Worm (Caenorhabditis elegans) whole organism, L1 larva: ENCODE data around the gene ceh-57.
A peak's percentile ranks its signal among the peaks of the same experiment; 100 is the strongest.

Experiments
- C16A3.4 ChIP-seq: fragments of 150-350 bp; optimal IDR thresholded peaks from 2 replicates; lab custom pipeline; 2014; ENCODE audit warnings: missing biosample characterization, missing genetic modification characterization
- C34B4.2 ChIP-seq: sonication (generic microtip); optimal IDR thresholded peaks from 2 replicates; lab custom pipeline; 2017; ENCODE audit warnings: mild to moderate bottlenecking, missing genetic modification characterization, missing compliant biosample characterization
- F16B12.6 ChIP-seq: fragments of 150-350 bp; optimal IDR thresholded peaks from 2 replicates; lab custom pipeline; 2014; ENCODE audit warnings: missing biosample characterization, missing genetic modification characterization
- aha-1 ChIP-seq: fragments of 150-350 bp; optimal IDR thresholded peaks from 2 replicates; lab custom pipeline; 2014; ENCODE audit warnings: missing biosample characterization, missing genetic modification characterization
- blmp-1 ChIP-seq: fragments of 150-350 bp; optimal IDR thresholded peaks from 2 replicates; lab custom pipeline; 2014; ENCODE audit warnings: missing biosample characterization, missing genetic modification characterization
- ceh-63 ChIP-seq: fragments of 200-800 bp; sonication (Bioruptor generic); optimal IDR thresholded peaks from 2 replicates; lab custom pipeline; 2018; ENCODE audit warnings: mild to moderate bottlenecking, missing genetic modification characterization, missing compliant biosample characterization
- ceh-82 ChIP-seq, 3 experiments: fragments of 150-350 bp in 1 of 3; sonication (generic microtip) in 2 of 3; optimal IDR thresholded peaks; 2 replicates each; lab custom pipeline; 2014 to 2017; ENCODE audit warnings: missing biosample characterization in 3 of 3, missing genetic modification characterization in 3 of 3
- dpl-1 ChIP-seq, 3 experiments: fragments of 150-350 bp in 2 of 3; sonication (generic microtip) in 1 of 3; optimal IDR thresholded peaks; 2 replicates each; lab custom pipeline; 2014 to 2017; ENCODE audit warnings: missing biosample characterization in 3 of 3, missing genetic modification characterization in 3 of 3, missing genetic modification reagents in 3 of 3
- efl-1 ChIP-seq, 4 experiments: fragments of 150-350 bp; optimal IDR thresholded peaks in 3 of 4; peaks in 1 of 4; 1 replicate in 1 of 4; 2 replicates in 3 of 4; lab custom pipeline; 2014; ENCODE audit warnings: missing biosample characterization in 2 of 4, missing genetic modification characterization in 2 of 4, missing genetic modification reagents in 2 of 4
- egl-13 ChIP-seq: sonication (generic microtip); optimal IDR thresholded peaks from 2 replicates; lab custom pipeline; 2016; ENCODE audit warnings: missing genotype, missing genetic modification reagents, missing genetic modification characterization, missing compliant biosample characterization
- egl-27 ChIP-seq, 2 experiments: fragments of 150-350 bp in 1 of 2; sonication (generic microtip); optimal IDR thresholded peaks; 3 replicates each; lab custom pipeline; 2017 to 2018; ENCODE audit warnings: missing biosample characterization in 2 of 2, missing genetic modification characterization in 2 of 2, missing genetic modification reagents in 2 of 2
- ets-5 ChIP-seq: fragments of 200-800 bp; sonication (Bioruptor generic); IDR thresholded peaks from 2 replicates; pipeline ENCODE4 v1.3.6; 2022; ENCODE audit warnings: missing genetic modification characterization, missing compliant biosample characterization
- fkh-10 ChIP-seq: sonication (generic microtip); optimal IDR thresholded peaks from 2 replicates; lab custom pipeline; 2017; ENCODE audit warnings: missing biosample characterization, missing genetic modification reagents, missing genetic modification characterization
- fkh-8 ChIP-seq: sonication (generic microtip); optimal IDR thresholded peaks from 2 replicates; lab custom pipeline; 2016; ENCODE audit warnings: mild to moderate bottlenecking, missing genetic modification characterization, missing compliant biosample characterization
- fos-1 ChIP-seq: fragments of 150-350 bp; optimal IDR thresholded peaks from 2 replicates; lab custom pipeline; 2014; ENCODE audit warnings: missing biosample characterization, missing genetic modification characterization
- grh-1 ChIP-seq: fragments of 200-800 bp; sonication (Bioruptor generic); IDR thresholded peaks from 2 replicates; pipeline ENCODE4 v1.3.6; 2022; ENCODE audit warnings: missing genetic modification reagents, missing genetic modification characterization, missing compliant biosample characterization
- hlh-4 ChIP-seq: sonication (generic microtip); optimal IDR thresholded peaks from 2 replicates; lab custom pipeline; 2016; ENCODE audit warnings: mild to moderate bottlenecking, missing genetic modification characterization, missing compliant biosample characterization
- hpl-2 ChIP-seq: fragments of 150-350 bp; optimal IDR thresholded peaks from 2 replicates; lab custom pipeline; 2014; ENCODE audit warnings: missing biosample characterization, missing genetic modification reagents, missing genetic modification characterization
- irx-1 ChIP-seq: sonication (generic microtip); optimal IDR thresholded peaks from 2 replicates; lab custom pipeline; 2016; ENCODE audit warnings: missing genetic modification characterization, missing compliant biosample characterization
- isw-1 ChIP-seq: fragments of 200-800 bp; sonication (Bioruptor generic); IDR thresholded peaks from 2 replicates; pipeline ENCODE4 v1.3.6; 2022; ENCODE audit warnings: missing genetic modification characterization, missing compliant biosample characterization
- lin-13 ChIP-seq: fragments of 150-350 bp; optimal IDR thresholded peaks from 2 replicates; lab custom pipeline; 2014; ENCODE audit warnings: missing biosample characterization, missing genetic modification reagents, missing genetic modification characterization
- lin-35 ChIP-seq, 2 experiments: fragments of 150-350 bp; optimal IDR thresholded peaks; 2 replicates each; lab custom pipeline; 2014; ENCODE audit warnings: missing biosample characterization in 2 of 2, missing genetic modification characterization in 2 of 2, missing genetic modification reagents in 2 of 2
- lin-39 ChIP-seq: fragments of 150-350 bp; optimal IDR thresholded peaks from 2 replicates; lab custom pipeline; 2014; ENCODE audit warnings: missing biosample characterization, missing genetic modification reagents, missing genetic modification characterization
- lir-3 ChIP-seq: sonication (generic microtip); optimal IDR thresholded peaks from 2 replicates; lab custom pipeline; 2016; ENCODE audit warnings: mild to moderate bottlenecking, missing genetic modification characterization, moderate library complexity, missing compliant biosample characterization; ENCODE audit not compliant: poor library complexity
- mab-9 ChIP-seq: fragments of 200-800 bp; sonication (Bioruptor generic); IDR thresholded peaks from 2 replicates; pipeline ENCODE4 v1.3.6; 2022; ENCODE audit warnings: missing genetic modification reagents, missing genetic modification characterization, missing compliant biosample characterization
- mdl-1 ChIP-seq, 2 experiments: fragments of 150-350 bp; optimal IDR thresholded peaks; 2 replicates each; lab custom pipeline; 2014 to 2017; ENCODE audit warnings: missing biosample characterization in 2 of 2, missing genetic modification characterization in 2 of 2, inconsistent platforms in 1 of 2
- mef-2 ChIP-seq: fragments of 150-350 bp; optimal IDR thresholded peaks from 2 replicates; lab custom pipeline; 2014; ENCODE audit warnings: missing biosample characterization, missing genetic modification characterization
- nhr-20 ChIP-seq: sonication (generic microtip); optimal IDR thresholded peaks from 2 replicates; lab custom pipeline; 2016; ENCODE audit warnings: mild to moderate bottlenecking, missing genetic modification characterization, missing compliant biosample characterization
- nhr-237 ChIP-seq: fragments of 150-350 bp; optimal IDR thresholded peaks from 2 replicates; lab custom pipeline; 2014; ENCODE audit warnings: missing biosample characterization, missing genetic modification characterization
- nhr-28 ChIP-seq: fragments of 150-350 bp; optimal IDR thresholded peaks from 2 replicates; lab custom pipeline; 2014; ENCODE audit warnings: missing biosample characterization, missing genetic modification characterization
- nhr-47 ChIP-seq: sonication (generic microtip); optimal IDR thresholded peaks from 2 replicates; lab custom pipeline; 2016; ENCODE audit warnings: mild to moderate bottlenecking, missing genetic modification characterization, moderate library complexity, missing compliant biosample characterization
- nhr-77 ChIP-seq: fragments of 150-350 bp; optimal IDR thresholded peaks from 2 replicates; lab custom pipeline; 2014; ENCODE audit warnings: missing biosample characterization, missing genetic modification characterization
- pag-3 ChIP-seq: sonication (generic microtip); optimal IDR thresholded peaks from 2 replicates; lab custom pipeline; 2017; ENCODE audit warnings: missing genetic modification characterization, mild to moderate bottlenecking, missing compliant biosample characterization, antibody characterized with exemption, borderline replicate concordance; ENCODE audit not compliant: insufficient read depth
- pqm-1 ChIP-seq: sonication (generic microtip); optimal IDR thresholded peaks from 3 replicates; lab custom pipeline; 2017; ENCODE audit warnings: missing biosample characterization, missing genetic modification characterization
- rnt-1 ChIP-seq: sonication (generic microtip); optimal IDR thresholded peaks from 2 replicates; lab custom pipeline; 2016; ENCODE audit warnings: mild to moderate bottlenecking, missing genetic modification characterization, moderate library complexity, missing compliant biosample characterization
- skn-1 ChIP-seq: fragments of 150-350 bp; optimal IDR thresholded peaks from 2 replicates; lab custom pipeline; 2014; ENCODE audit warnings: missing biosample characterization, missing genetic modification characterization
- sup-37 ChIP-seq: fragments of 200-800 bp; sonication (Bioruptor generic); optimal IDR thresholded peaks from 2 replicates; lab custom pipeline; 2018; ENCODE audit warnings: mild to moderate bottlenecking, missing genetic modification characterization, missing compliant biosample characterization
- swsn-7 ChIP-seq: sonication (generic microtip); optimal IDR thresholded peaks from 2 replicates; lab custom pipeline; 2016; ENCODE audit warnings: missing genetic modification characterization, missing compliant biosample characterization
- tlp-1 ChIP-seq: fragments of 150-350 bp; optimal IDR thresholded peaks from 2 replicates; lab custom pipeline; 2014; ENCODE audit warnings: missing biosample characterization, missing genetic modification characterization
- unc-130 ChIP-seq: fragments of 150-350 bp; optimal IDR thresholded peaks from 2 replicates; lab custom pipeline; 2017; ENCODE audit warnings: missing biosample characterization, missing genetic modification characterization, inconsistent platforms
- unc-30 ChIP-seq: sonication (generic microtip); optimal IDR thresholded peaks from 2 replicates; lab custom pipeline; 2017; ENCODE audit warnings: missing biosample characterization, missing genetic modification characterization
- unc-62 ChIP-seq: fragments of 150-350 bp; optimal IDR thresholded peaks from 2 replicates; lab custom pipeline; 2014; ENCODE audit warnings: missing biosample characterization, missing genetic modification reagents, missing genetic modification characterization
- unc-98 ChIP-seq: fragments of 200-800 bp; sonication (Bioruptor generic); IDR thresholded peaks from 2 replicates; pipeline ENCODE4 v1.3.6; 2022; ENCODE audit warnings: missing genetic modification characterization, missing compliant biosample characterization
- zag-1 ChIP-seq: fragments of 150-350 bp; optimal IDR thresholded peaks from 2 replicates; lab custom pipeline; 2014; ENCODE audit warnings: missing biosample characterization, missing genetic modification characterization
- zip-4 ChIP-seq: fragments of 200-800 bp; sonication (Bioruptor generic); optimal IDR thresholded peaks from 2 replicates; lab custom pipeline; 2018; ENCODE audit warnings: mild to moderate bottlenecking, missing genetic modification characterization, moderate library complexity, missing compliant biosample characterization
- ztf-4 ChIP-seq: fragments of 150-350 bp; optimal IDR thresholded peaks from 2 replicates; lab custom pipeline; 2014; ENCODE audit warnings: missing biosample characterization, missing genetic modification characterization

The ceh-57 gene

ce11 chrII:10382247-10382646, 15.2 kb upstream of the ceh-57 start (continued):
- TF ChIP-seq hlh-4 (tag; lab: Kevin White, UChicago) (no peak), grh-1 (GFP tag; lab: Robert Waterston, UW) (peak; percentile 40; the same call in 1 of the 2 replicates), mab-9 (GFP tag; lab: Robert Waterston, UW) (no peak), ztf-4 (no peak), nhr-77 (peak; percentile 27), fos-1 (tag; lab: Kevin White, UChicago) (peak; percentile 21), nhr-28 (tag; lab: Kevin White, UChicago) (no peak), sup-37 (GFP tag; lab: Kevin White, UChicago) (no peak), efl-1 (optimal IDR thresholded peaks at IDR 0.05; lab: Kevin White, UChicago) (peak; percentile 37 to 41), efl-1 (GFP tag; optimal IDR thresholded peaks at IDR 0.05 in 1 of 2; lab: Kevin White, UChicago) (peak; percentile 9 to 95), fkh-8 (no peak), tlp-1 (tag; lab: Kevin White, UChicago) (no peak), nhr-237 (tag; lab: Kevin White, UChicago) (no peak), blmp-1 (tag; lab: Kevin White, UChicago) (peak; percentile 72), C34B4.2 (no peak), skn-1 (tag; lab: Kevin White, UChicago) (no peak), lir-3 (tag; lab: Kevin White, UChicago) (peak; percentile 13), swsn-7 (peak; percentile 57), dpl-1 (GFP tag; optimal IDR thresholded peaks at IDR 0.05; lab: Kevin White, UChicago) (peak; percentile 15 to 27 (median 27)), ceh-63 (GFP tag; lab: Kevin White, UChicago) (no peak), nhr-20 (tag; lab: Kevin White, UChicago) (peak; percentile 62), rnt-1 (tag; lab: Kevin White, UChicago) (peak; percentile 60), pqm-1 (no peak), unc-130 (tag; lab: Kevin White, UChicago) (no peak), mef-2 (tag; lab: Kevin White, UChicago) (no peak), unc-30 (tag; lab: Kevin White, UChicago) (no peak), lin-39 (no peak), lin-35 (GFP tag; optimal IDR thresholded peaks at IDR 0.05; lab: Kevin White, UChicago) (peak; percentile 54 to 59), ets-5 (GFP tag; lab: Robert Waterston, UW) (no peak), egl-27 (tag; optimal IDR thresholded peaks at IDR 0.05; lab: Kevin White, UChicago) (peak in 1 of 2 experiments; percentile 39), egl-13 (tag; lab: Kevin White, UChicago) (no peak), fkh-10 (GFP tag; lab: Kevin White, UChicago) (no peak), unc-62 (GFP tag; lab: Kevin White, UChicago) (no peak), hpl-2 (GFP tag; lab: Kevin White, UChicago) (no peak), ceh-82 (tag; optimal IDR thresholded peaks at IDR 0.05; lab: Kevin White, UChicago) (peak in 2 of 3 experiments; percentile 30 to 49), nhr-47 (tag; lab: Kevin White, UChicago) (peak; percentile 53), mdl-1 (tag; optimal IDR thresholded peaks at IDR 0.05; lab: Kevin White, UChicago) (peak in 1 of 2 experiments; percentile 62), zip-4 (no peak), F16B12.6 (tag; lab: Kevin White, UChicago) (no peak), unc-98 (GFP tag; lab: Robert Waterston, UW) (no peak), isw-1 (GFP tag; lab: Robert Waterston, UW) (no peak), pag-3 (tag; lab: Kevin White, UChicago) (no peak), aha-1 (tag; lab: Kevin White, UChicago) (no peak), irx-1 (tag; lab: Kevin White, UChicago) (peak; percentile 22), zag-1 (tag; lab: Kevin White, UChicago) (no peak), lin-13 (GFP tag; lab: Kevin White, UChicago) (peak; percentile 20), C16A3.4 (tag; lab: Kevin White, UChicago) (peak; percentile 27)
